Fruit fly (Drosophila melanogaster) whole organism, embryonic: ENCODE data around the gene CG15142.

Source experiments
- CG2678 ChIP-seq: fragments of 200-800 bp; sonication (Bioruptor generic); optimal IDR thresholded peaks from 3 replicates; lab custom pipeline; 2019; ENCODE audit warnings: missing biosample characterization, mild to moderate bottlenecking, missing genetic modification characterization, moderate library complexity
- CHES-1-like ChIP-seq: fragments of 200-800 bp; sonication (Bioruptor generic); optimal IDR thresholded peaks from 2 replicates; lab custom pipeline; 2016; ENCODE audit warnings: missing biosample characterization, missing genetic modification characterization
- Dll ChIP-seq: fragments of 200-800 bp; sonication (Bioruptor generic); IDR thresholded peaks from 4 replicates; pipeline ENCODE4 v1.3.6; 2022; ENCODE audit warnings: missing biosample characterization, missing genetic modification characterization; ENCODE audit not compliant: partially characterized antibody
- H15 ChIP-seq: fragments of 200-800 bp; sonication (Bioruptor generic); IDR thresholded peaks from 3 replicates; pipeline ENCODE4 v1.3.6; 2022; ENCODE audit warnings: missing biosample characterization, missing genetic modification characterization
- Lim3 ChIP-seq: fragments of 200-800 bp; sonication (Bioruptor generic); IDR thresholded peaks from 2 replicates; pipeline ENCODE4 v1.3.6; 2022; ENCODE audit warnings: missing biosample characterization, missing genetic modification characterization
- MTF-1 ChIP-seq: fragments of 200-800 bp; sonication (Bioruptor generic); optimal IDR thresholded peaks from 2 replicates; lab custom pipeline; 2018; ENCODE audit warnings: missing biosample characterization, mild to moderate bottlenecking, missing genetic modification characterization, borderline replicate concordance
- Rfx ChIP-seq: fragments of 200-800 bp; sonication (Bioruptor generic); IDR thresholded peaks from 2 replicates; pipeline ENCODE4 v1.3.6; 2022; ENCODE audit warnings: missing biosample characterization, missing genetic modification characterization
- gsb ChIP-seq: fragments of 200-800 bp; sonication (Bioruptor generic); IDR thresholded peaks from 2 replicates; pipeline ENCODE4 v1.3.6; 2022; ENCODE audit warnings: missing biosample characterization, missing genetic modification characterization
- h ChIP-seq: fragments of >200 bp; optimal IDR thresholded peaks from 2 replicates; lab custom pipeline; 2017
- unpg ChIP-seq: fragments of 200-800 bp; sonication (Bioruptor generic); optimal IDR thresholded peaks from 3 replicates; lab custom pipeline; 2018; ENCODE audit warnings: missing biosample characterization, mild to moderate bottlenecking, missing genetic modification characterization, moderate library complexity

- TF ChIP-seq Dll (GFP tag; lab: Robert Waterston, UW) (no peak), Lim3 (no peak), unpg (GFP tag; lab: Kevin White, UChicago) (no peak), MTF-1 (GFP tag; lab: Kevin White, UChicago) (no peak), h (no peak), H15 (no peak), CG2678 (tag; lab: Kevin White, UChicago) (no peak), Rfx (GFP tag; lab: Robert Waterston, UW) (no peak), gsb (no peak), CHES-1-like (GFP tag; lab: Kevin White, UChicago) (no peak)
Observed at dm6 chr2L:17492680-17493079, 5.9 kb downstream of the CG15142 start.
